Fruit fly (Drosophila melanogaster): Measurements from ENCODE around the gene SmydA-2.

- TF ChIP-seq CG8478 (optimal IDR thresholded peaks at IDR 0.05) = no peak
- no peak for TF ChIP-seq CTCF (optimal IDR thresholded peaks at IDR 0.05)
Measured at dm6 chr3L:18996030-18996773, 6.8 kb downstream of the SmydA-2 start.

Measured in S2 (cell line).